Worm (Caenorhabditis elegans) whole organism, L1 larva: ENCODE data around the gene wht-4.

Source experiments
- C04F5.9 ChIP-seq: sonication (generic microtip); optimal IDR thresholded peaks from 2 replicates; lab custom pipeline; 2016; ENCODE audit warnings: missing genetic modification characterization, missing compliant biosample characterization
- C16A3.4 ChIP-seq: fragments of 150-350 bp; optimal IDR thresholded peaks from 2 replicates; lab custom pipeline; 2014; ENCODE audit warnings: missing biosample characterization, missing genetic modification characterization
- C34B4.2 ChIP-seq: sonication (generic microtip); optimal IDR thresholded peaks from 2 replicates; lab custom pipeline; 2017; ENCODE audit warnings: mild to moderate bottlenecking, missing genetic modification characterization, missing compliant biosample characterization
- F16B12.6 ChIP-seq: fragments of 150-350 bp; optimal IDR thresholded peaks from 2 replicates; lab custom pipeline; 2014; ENCODE audit warnings: missing biosample characterization, missing genetic modification characterization
- ama-1 ChIP-seq: fragments of 150-350 bp; optimal IDR thresholded peaks from 2 replicates; lab custom pipeline; 2014
- ceh-63 ChIP-seq: fragments of 200-800 bp; sonication (Bioruptor generic); optimal IDR thresholded peaks from 2 replicates; lab custom pipeline; 2018; ENCODE audit warnings: mild to moderate bottlenecking, missing genetic modification characterization, missing compliant biosample characterization
- ceh-82 ChIP-seq, 3 experiments: fragments of 150-350 bp in 1 of 3; sonication (generic microtip) in 2 of 3; optimal IDR thresholded peaks; 2 replicates each; lab custom pipeline; 2014 to 2017; ENCODE audit warnings: missing biosample characterization in 3 of 3, missing genetic modification characterization in 3 of 3
- ceh-90 ChIP-seq: sonication (generic microtip); optimal IDR thresholded peaks from 2 replicates; lab custom pipeline; 2016; ENCODE audit warnings: missing genetic modification characterization, missing compliant biosample characterization
- dsc-1 ChIP-seq: sonication (generic microtip); optimal IDR thresholded peaks from 2 replicates; lab custom pipeline; 2016; ENCODE audit warnings: mild to moderate bottlenecking, missing genetic modification characterization, missing compliant biosample characterization
- efl-3 ChIP-seq: fragments of 200-800 bp; sonication (Bioruptor generic); optimal IDR thresholded peaks from 2 replicates; lab custom pipeline; 2018; ENCODE audit warnings: mild to moderate bottlenecking, missing genetic modification characterization, missing compliant biosample characterization
- egl-27 ChIP-seq, 2 experiments: fragments of 150-350 bp in 1 of 2; sonication (generic microtip); optimal IDR thresholded peaks; 3 replicates each; lab custom pipeline; 2017 to 2018; ENCODE audit warnings: missing biosample characterization in 2 of 2, missing genetic modification characterization in 2 of 2, missing genetic modification reagents in 2 of 2
- elt-2 ChIP-seq: sonication (generic microtip); optimal IDR thresholded peaks from 2 replicates; lab custom pipeline; 2016; ENCODE audit warnings: missing genetic modification characterization, mild to moderate bottlenecking, inconsistent platforms, missing compliant biosample characterization, missing genetic modification reagents
- elt-3 ChIP-seq, 6 experiments: fragments of 150-350 bp in 1 of 6; sonication (generic microtip); optimal IDR thresholded peaks; 2 replicates each; lab custom pipeline; 2017 to 2018; ENCODE audit warnings: missing biosample characterization in 6 of 6, missing genetic modification characterization in 6 of 6, inconsistent platforms in 1 of 6
- ets-5 ChIP-seq: fragments of 200-800 bp; sonication (Bioruptor generic); IDR thresholded peaks from 2 replicates; pipeline ENCODE4 v1.3.6; 2022; ENCODE audit warnings: missing genetic modification characterization, missing compliant biosample characterization
- fkh-10 ChIP-seq: sonication (generic microtip); optimal IDR thresholded peaks from 2 replicates; lab custom pipeline; 2017; ENCODE audit warnings: missing biosample characterization, missing genetic modification reagents, missing genetic modification characterization
- fkh-8 ChIP-seq: sonication (generic microtip); optimal IDR thresholded peaks from 2 replicates; lab custom pipeline; 2016; ENCODE audit warnings: mild to moderate bottlenecking, missing genetic modification characterization, missing compliant biosample characterization
- fos-1 ChIP-seq: fragments of 150-350 bp; optimal IDR thresholded peaks from 2 replicates; lab custom pipeline; 2014; ENCODE audit warnings: missing biosample characterization, missing genetic modification characterization
- grh-1 ChIP-seq: fragments of 200-800 bp; sonication (Bioruptor generic); IDR thresholded peaks from 2 replicates; pipeline ENCODE4 v1.3.6; 2022; ENCODE audit warnings: missing genetic modification reagents, missing genetic modification characterization, missing compliant biosample characterization
- hlh-4 ChIP-seq: sonication (generic microtip); optimal IDR thresholded peaks from 2 replicates; lab custom pipeline; 2016; ENCODE audit warnings: mild to moderate bottlenecking, missing genetic modification characterization, missing compliant biosample characterization
- isw-1 ChIP-seq: fragments of 200-800 bp; sonication (Bioruptor generic); IDR thresholded peaks from 2 replicates; pipeline ENCODE4 v1.3.6; 2022; ENCODE audit warnings: missing genetic modification characterization, missing compliant biosample characterization
- jun-1 ChIP-seq: fragments of 150-350 bp; optimal IDR thresholded peaks from 2 replicates; lab custom pipeline; 2014; ENCODE audit warnings: missing biosample characterization, missing genetic modification reagents, missing genetic modification characterization
- lin-13 ChIP-seq: fragments of 150-350 bp; optimal IDR thresholded peaks from 2 replicates; lab custom pipeline; 2014; ENCODE audit warnings: missing biosample characterization, missing genetic modification reagents, missing genetic modification characterization
- lin-14 ChIP-seq: fragments of 200-800 bp; sonication (Bioruptor generic); optimal IDR thresholded peaks from 2 replicates; lab custom pipeline; 2018; ENCODE audit warnings: mild to moderate bottlenecking, missing genetic modification characterization, moderate library complexity, missing compliant biosample characterization
- lin-15B ChIP-seq: fragments of 150-350 bp; sonication (generic microtip); optimal IDR thresholded peaks from 3 replicates; lab custom pipeline; 2014; ENCODE audit warnings: missing biosample characterization, missing genetic modification characterization
- lin-35 ChIP-seq, 2 experiments: fragments of 150-350 bp; optimal IDR thresholded peaks; 2 replicates each; lab custom pipeline; 2014; ENCODE audit warnings: missing biosample characterization in 2 of 2, missing genetic modification characterization in 2 of 2, missing genetic modification reagents in 2 of 2
- lin-39 ChIP-seq: fragments of 150-350 bp; optimal IDR thresholded peaks from 2 replicates; lab custom pipeline; 2014; ENCODE audit warnings: missing biosample characterization, missing genetic modification reagents, missing genetic modification characterization
- mab-9 ChIP-seq: fragments of 200-800 bp; sonication (Bioruptor generic); IDR thresholded peaks from 2 replicates; pipeline ENCODE4 v1.3.6; 2022; ENCODE audit warnings: missing genetic modification reagents, missing genetic modification characterization, missing compliant biosample characterization
- mef-2 ChIP-seq: fragments of 150-350 bp; optimal IDR thresholded peaks from 2 replicates; lab custom pipeline; 2014; ENCODE audit warnings: missing biosample characterization, missing genetic modification characterization
- mep-1 ChIP-seq: fragments of 150-350 bp; optimal IDR thresholded peaks from 2 replicates; lab custom pipeline; 2014; ENCODE audit warnings: missing biosample characterization, missing genetic modification characterization
- nhr-11 ChIP-seq: fragments of 150-350 bp; optimal IDR thresholded peaks from 2 replicates; lab custom pipeline; 2014; ENCODE audit warnings: missing biosample characterization, missing genetic modification characterization
- nhr-12 ChIP-seq: sonication (generic microtip); optimal IDR thresholded peaks from 2 replicates; lab custom pipeline; 2017; ENCODE audit warnings: missing biosample characterization, missing genetic modification characterization
- nhr-19 ChIP-seq: fragments of 200-800 bp; sonication (Bioruptor generic); conservative IDR thresholded peaks from 2 replicates; pipeline ENCODE4 v1.3.6; 2022; ENCODE audit warnings: missing genetic modification characterization, missing compliant biosample characterization
- nhr-20 ChIP-seq: sonication (generic microtip); optimal IDR thresholded peaks from 2 replicates; lab custom pipeline; 2016; ENCODE audit warnings: mild to moderate bottlenecking, missing genetic modification characterization, missing compliant biosample characterization
- nhr-237 ChIP-seq: fragments of 150-350 bp; optimal IDR thresholded peaks from 2 replicates; lab custom pipeline; 2014; ENCODE audit warnings: missing biosample characterization, missing genetic modification characterization
- nhr-28 ChIP-seq: fragments of 150-350 bp; optimal IDR thresholded peaks from 2 replicates; lab custom pipeline; 2014; ENCODE audit warnings: missing biosample characterization, missing genetic modification characterization
- nhr-71 ChIP-seq: sonication (generic microtip); optimal IDR thresholded peaks from 2 replicates; lab custom pipeline; 2016; ENCODE audit warnings: mild to moderate bottlenecking, missing genetic modification characterization, moderate library complexity, missing compliant biosample characterization
- nhr-90 ChIP-seq: sonication (generic microtip); optimal IDR thresholded peaks from 2 replicates; lab custom pipeline; 2016; ENCODE audit warnings: mild to moderate bottlenecking, missing genetic modification characterization, missing compliant biosample characterization; ENCODE audit not compliant: poor library complexity
- pax-3 ChIP-seq: fragments of 200-800 bp; sonication (Bioruptor generic); optimal IDR thresholded peaks from 2 replicates; lab custom pipeline; 2018; ENCODE audit warnings: mild to moderate bottlenecking, missing genetic modification characterization, moderate library complexity, missing compliant biosample characterization
- pqm-1 ChIP-seq: sonication (generic microtip); optimal IDR thresholded peaks from 3 replicates; lab custom pipeline; 2017; ENCODE audit warnings: missing biosample characterization, missing genetic modification characterization
- rnt-1 ChIP-seq: sonication (generic microtip); optimal IDR thresholded peaks from 2 replicates; lab custom pipeline; 2016; ENCODE audit warnings: mild to moderate bottlenecking, missing genetic modification characterization, moderate library complexity, missing compliant biosample characterization
- skn-1 ChIP-seq: fragments of 150-350 bp; optimal IDR thresholded peaks from 2 replicates; lab custom pipeline; 2014; ENCODE audit warnings: missing biosample characterization, missing genetic modification characterization
- sptf-1 ChIP-seq: fragments of 150-350 bp; optimal IDR thresholded peaks from 2 replicates; lab custom pipeline; 2014; ENCODE audit warnings: missing biosample characterization, missing genetic modification characterization
- sup-37 ChIP-seq: fragments of 200-800 bp; sonication (Bioruptor generic); optimal IDR thresholded peaks from 2 replicates; lab custom pipeline; 2018; ENCODE audit warnings: mild to moderate bottlenecking, missing genetic modification characterization, missing compliant biosample characterization
- tbx-2 ChIP-seq: sonication (generic microtip); optimal IDR thresholded peaks from 2 replicates; lab custom pipeline; 2016; ENCODE audit warnings: missing genetic modification characterization, missing compliant biosample characterization
- tlp-1 ChIP-seq: fragments of 150-350 bp; optimal IDR thresholded peaks from 2 replicates; lab custom pipeline; 2014; ENCODE audit warnings: missing biosample characterization, missing genetic modification characterization
- unc-30 ChIP-seq: sonication (generic microtip); optimal IDR thresholded peaks from 2 replicates; lab custom pipeline; 2017; ENCODE audit warnings: missing biosample characterization, missing genetic modification characterization
- unc-62 ChIP-seq: fragments of 150-350 bp; optimal IDR thresholded peaks from 2 replicates; lab custom pipeline; 2014; ENCODE audit warnings: missing biosample characterization, missing genetic modification reagents, missing genetic modification characterization
- unc-98 ChIP-seq: fragments of 200-800 bp; sonication (Bioruptor generic); IDR thresholded peaks from 2 replicates; pipeline ENCODE4 v1.3.6; 2022; ENCODE audit warnings: missing genetic modification characterization, missing compliant biosample characterization
- vab-15 ChIP-seq: sonication (generic microtip); optimal IDR thresholded peaks from 2 replicates; lab custom pipeline; 2017; ENCODE audit warnings: missing genotype, mild to moderate bottlenecking, missing genetic modification characterization, missing compliant biosample characterization
- xbp-1 ChIP-seq: sonication (generic microtip); optimal IDR thresholded peaks from 2 replicates; lab custom pipeline; 2016; ENCODE audit warnings: missing genetic modification characterization, missing compliant biosample characterization
- zag-1 ChIP-seq: fragments of 150-350 bp; optimal IDR thresholded peaks from 2 replicates; lab custom pipeline; 2014; ENCODE audit warnings: missing biosample characterization, missing genetic modification characterization
- zip-4 ChIP-seq: fragments of 200-800 bp; sonication (Bioruptor generic); optimal IDR thresholded peaks from 2 replicates; lab custom pipeline; 2018; ENCODE audit warnings: mild to moderate bottlenecking, missing genetic modification characterization, moderate library complexity, missing compliant biosample characterization
- ztf-4 ChIP-seq: fragments of 150-350 bp; optimal IDR thresholded peaks from 2 replicates; lab custom pipeline; 2014; ENCODE audit warnings: missing biosample characterization, missing genetic modification characterization

wht-4 gene

ce11 chrII:3270598-3270997 is 8.1 kb upstream of the wht-4 start:
- TF ChIP-seq efl-3 (GFP tag; lab: Kevin White, UChicago) = no peak
- TF ChIP-seq isw-1 (GFP tag; lab: Robert Waterston, UW) = no peak
- TF ChIP-seq mab-9 (GFP tag; lab: Robert Waterston, UW) = no peak
- TF ChIP-seq nhr-19 (GFP tag; lab: Robert Waterston, UW) = no peak
- no peak for TF ChIP-seq lin-15B (tag; lab: Kevin White, UChicago)
- no peak for TF ChIP-seq fos-1
- no peak for TF ChIP-seq mef-2 (tag; lab: Kevin White, UChicago)
- no peak for TF ChIP-seq lin-13 (GFP tag; lab: Kevin White, UChicago)
- no peak for TF ChIP-seq tlp-1 (tag; lab: Kevin White, UChicago)
- TF ChIP-seq pax-3 (tag; lab: Kevin White, UChicago) = no peak
- TF ChIP-seq skn-1 (tag; lab: Kevin White, UChicago) = no peak
- no peak for TF ChIP-seq C04F5.9
- no peak for TF ChIP-seq sptf-1
- TF ChIP-seq nhr-237 (tag; lab: Kevin White, UChicago) = no peak
- TF ChIP-seq unc-62 (GFP tag; lab: Kevin White, UChicago) = no peak
- peak; percentile 27 for TF ChIP-seq nhr-71 (tag; lab: Kevin White, UChicago)
- TF ChIP-seq unc-30 (tag; lab: Kevin White, UChicago) = peak; percentile 26
- TF ChIP-seq mep-1 (tag; lab: Kevin White, UChicago) = peak; percentile 9
- peak; percentile 59 for TF ChIP-seq dsc-1
- no peak for TF ChIP-seq elt-2
- TF ChIP-seq C16A3.4 (tag; lab: Kevin White, UChicago) = no peak
- TF ChIP-seq C34B4.2 = no peak
- no peak for TF ChIP-seq ceh-63 (GFP tag; lab: Kevin White, UChicago)
- TF ChIP-seq xbp-1 = no peak
- TF ChIP-seq zip-4 (GFP tag; lab: Kevin White, UChicago) = no peak
- no peak for TF ChIP-seq lin-14 (GFP tag; lab: Kevin White, UChicago)
- no peak for TF ChIP-seq lin-39 (tag; lab: Kevin White, UChicago)
- no peak for TF ChIP-seq ceh-82 (tag; optimal IDR thresholded peaks at IDR 0.05; lab: Kevin White, UChicago)
- TF ChIP-seq ets-5 (GFP tag; lab: Robert Waterston, UW) = no peak
- TF ChIP-seq jun-1 (tag; lab: Kevin White, UChicago) = no peak
- no peak for TF ChIP-seq ama-1 (lab: Kevin White, UChicago)
- TF ChIP-seq nhr-20 (tag; lab: Kevin White, UChicago) = no peak
- no peak for TF ChIP-seq nhr-90
- TF ChIP-seq ceh-90 (tag; lab: Kevin White, UChicago) = no peak
- no peak for TF ChIP-seq nhr-11 (tag; lab: Kevin White, UChicago)
- no peak for TF ChIP-seq lin-35 (GFP tag; optimal IDR thresholded peaks at IDR 0.05; lab: Kevin White, UChicago)
- TF ChIP-seq fkh-8 = peak; percentile 4
- TF ChIP-seq zag-1 (tag; lab: Kevin White, UChicago) = no peak
- TF ChIP-seq pqm-1 (tag; lab: Kevin White, UChicago) = no peak
- no peak for TF ChIP-seq vab-15
- TF ChIP-seq sup-37 (GFP tag; lab: Kevin White, UChicago) = no peak
- no peak for TF ChIP-seq hlh-4 (tag; lab: Kevin White, UChicago)

ce11 chrII:3274923-3275322 is 3.8 kb upstream of the wht-4 start, which contains the start of gene F02E11.3:
F02E11.3 (minus strand) TSS chrII:3275023.
- TF ChIP-seq elt-3 (tag; optimal IDR thresholded peaks at IDR 0.05; lab: Kevin White, UChicago) (no peak), grh-1 (GFP tag; lab: Robert Waterston, UW) (no peak), F16B12.6 (tag; lab: Kevin White, UChicago) (no peak), ztf-4 (no peak), tbx-2 (no peak), unc-98 (GFP tag; lab: Robert Waterston, UW) (no peak), lin-15B (tag; lab: Kevin White, UChicago) (no peak), nhr-12 (tag; lab: Kevin White, UChicago) (no peak), ceh-82 (tag; optimal IDR thresholded peaks at IDR 0.05; lab: Kevin White, UChicago) (no peak), isw-1 (GFP tag; lab: Robert Waterston, UW) (no peak), vab-15 (no peak), rnt-1 (no peak), nhr-28 (tag; lab: Kevin White, UChicago) (no peak), sup-37 (GFP tag; lab: Kevin White, UChicago) (no peak), nhr-71 (tag; lab: Kevin White, UChicago) (no peak), egl-27 (tag; optimal IDR thresholded peaks at IDR 0.05; lab: Kevin White, UChicago) (no peak), fkh-10 (GFP tag; lab: Kevin White, UChicago) (no peak), pqm-1 (tag; lab: Kevin White, UChicago) (no peak)
